Worm (Caenorhabditis elegans) whole organism, L4 larva: ENCODE results near the gene rpia-1.

Source experiments
- D1046.2 ChIP-seq: fragments of 200-800 bp; sonication (Bioruptor generic); IDR thresholded peaks from 2 replicates; pipeline ENCODE4 v1.3.6; 2022; ENCODE audit warnings: missing genetic modification characterization, missing compliant biosample characterization
- F37D6.2 ChIP-seq: sonication (generic microtip); optimal IDR thresholded peaks from 2 replicates; lab custom pipeline; 2016; ENCODE audit warnings: mild to moderate bottlenecking, missing genetic modification characterization, missing compliant biosample characterization
- F49E8.2 ChIP-seq: sonication (generic microtip); optimal IDR thresholded peaks from 2 replicates; lab custom pipeline; 2016; ENCODE audit warnings: missing compliant biosample characterization, mild to moderate bottlenecking, missing genetic modification characterization, borderline replicate concordance
- T26A8.4 ChIP-seq: fragments of 200-800 bp; sonication (Bioruptor generic); IDR thresholded peaks from 2 replicates; pipeline ENCODE4 v1.3.6; 2022; ENCODE audit warnings: missing genetic modification characterization, missing compliant biosample characterization
- Y48G9A.11 ChIP-seq: fragments of 200-800 bp; sonication (Bioruptor generic); IDR thresholded peaks from 2 replicates; pipeline ENCODE4 v1.3.6; 2022; ENCODE audit warnings: missing genetic modification reagents, missing genetic modification characterization, missing compliant biosample characterization
- ZK337.2 ChIP-seq: fragments of 200-800 bp; sonication (Bioruptor generic); IDR thresholded peaks from 2 replicates; pipeline ENCODE4 v1.3.6; 2022; ENCODE audit warnings: missing genetic modification reagents, missing genetic modification characterization, missing compliant biosample characterization
- ZK546.5 ChIP-seq, 2 experiments: sonication (generic microtip); optimal IDR thresholded peaks; 2 replicates each; lab custom pipeline; 2017; ENCODE audit warnings: missing biosample characterization in 2 of 2, missing genetic modification characterization in 2 of 2
- aly-2 ChIP-seq: sonication (generic microtip); optimal IDR thresholded peaks from 2 replicates; lab custom pipeline; 2018; ENCODE audit warnings: missing biosample characterization, missing genetic modification characterization
- arid-1 ChIP-seq: fragments of 200-800 bp; sonication (Bioruptor generic); conservative IDR thresholded peaks from 2 replicates; pipeline ENCODE4 v1.3.6; 2022; ENCODE audit warnings: missing genetic modification reagents, missing genetic modification characterization, missing compliant biosample characterization
- ceh-28 ChIP-seq: fragments of 150-350 bp; optimal IDR thresholded peaks from 2 replicates; lab custom pipeline; 2014; ENCODE audit warnings: missing biosample characterization, missing genetic modification reagents, missing genetic modification characterization
- ceh-32 ChIP-seq: sonication (generic microtip); optimal IDR thresholded peaks from 2 replicates; lab custom pipeline; 2016; ENCODE audit warnings: mild to moderate bottlenecking, missing genetic modification characterization, missing compliant biosample characterization; ENCODE audit not compliant: poor library complexity
- ceh-44 ChIP-seq: fragments of 200-800 bp; sonication (Bioruptor generic); IDR thresholded peaks from 2 replicates; pipeline ENCODE4 v1.3.6; 2022; ENCODE audit warnings: missing genetic modification reagents, missing genetic modification characterization, missing compliant biosample characterization
- ceh-62 ChIP-seq: sonication (generic microtip); optimal IDR thresholded peaks from 2 replicates; lab custom pipeline; 2017; ENCODE audit warnings: missing biosample characterization, missing genetic modification characterization
- ceh-82 ChIP-seq: sonication (generic microtip); optimal IDR thresholded peaks from 2 replicates; lab custom pipeline; 2017; ENCODE audit warnings: missing biosample characterization, missing genetic modification characterization
- dmd-6 ChIP-seq: fragments of 200-800 bp; sonication (Bioruptor generic); IDR thresholded peaks from 2 replicates; pipeline ENCODE4 v1.3.6; 2022; ENCODE audit warnings: missing genetic modification reagents, missing genetic modification characterization, missing compliant biosample characterization
- dpl-1 ChIP-seq: fragments of 150-350 bp; optimal IDR thresholded peaks from 2 replicates; lab custom pipeline; 2014; ENCODE audit warnings: missing biosample characterization, missing genetic modification reagents, missing genetic modification characterization
- duxl-1 ChIP-seq: sonication (generic microtip); optimal IDR thresholded peaks from 2 replicates; lab custom pipeline; 2016; ENCODE audit warnings: mild to moderate bottlenecking, missing genetic modification characterization, moderate library complexity, missing compliant biosample characterization; ENCODE audit not compliant: poor library complexity
- egl-27 ChIP-seq: sonication (generic microtip); optimal IDR thresholded peaks from 3 replicates; lab custom pipeline; 2017; ENCODE audit warnings: missing biosample characterization, missing genetic modification reagents, missing genetic modification characterization
- egl-43 ChIP-seq: fragments of 200-800 bp; sonication (Bioruptor generic); IDR thresholded peaks from 2 replicates; pipeline ENCODE4 v1.3.6; 2022; ENCODE audit warnings: missing genetic modification reagents, missing genetic modification characterization, missing compliant biosample characterization
- hlh-30 ChIP-seq: sonication (generic microtip); optimal IDR thresholded peaks from 2 replicates; lab custom pipeline; 2017; ENCODE audit warnings: antibody characterized with exemption, mild to moderate bottlenecking, missing genetic modification characterization, missing compliant biosample characterization; ENCODE audit not compliant: insufficient read depth
- hmg-1.1 ChIP-seq: fragments of 200-800 bp; sonication (Bioruptor generic); IDR thresholded peaks from 2 replicates; pipeline ENCODE4 v1.3.6; 2022; ENCODE audit warnings: missing genetic modification reagents, missing genetic modification characterization, missing compliant biosample characterization
- jun-1 ChIP-seq: fragments of 150-350 bp; optimal IDR thresholded peaks from 2 replicates; lab custom pipeline; 2014; ENCODE audit warnings: missing biosample characterization, missing genetic modification reagents, missing genetic modification characterization
- lin-13 ChIP-seq: fragments of 150-350 bp; optimal IDR thresholded peaks from 2 replicates; lab custom pipeline; 2014; ENCODE audit warnings: missing biosample characterization, missing genetic modification reagents, missing genetic modification characterization
- lin-15B ChIP-seq: fragments of 150-350 bp; sonication (generic microtip); optimal IDR thresholded peaks from 3 replicates; lab custom pipeline; 2014; ENCODE audit warnings: missing biosample characterization, missing genetic modification characterization
- lin-38 ChIP-seq: fragments of 200-800 bp; sonication (Bioruptor generic); IDR thresholded peaks from 2 replicates; pipeline ENCODE4 v1.3.6; 2022; ENCODE audit warnings: missing genetic modification reagents, missing genetic modification characterization, missing compliant biosample characterization
- lsy-2 ChIP-seq, 2 experiments: fragments of 150-350 bp in 1 of 2; sonication (generic microtip) in 1 of 2; optimal IDR thresholded peaks; 2 replicates each; lab custom pipeline; 2014 to 2017; ENCODE audit warnings: missing biosample characterization in 2 of 2, missing genetic modification characterization in 2 of 2
- madf-5 ChIP-seq, 2 experiments: fragments of 200-800 bp; sonication (Bioruptor generic); IDR thresholded peaks; 2 replicates each; pipeline ENCODE4 v1.3.6; 2022; ENCODE audit warnings: missing compliant biosample characterization in 2 of 2, missing genetic modification characterization in 2 of 2
- mdt-29 ChIP-seq: fragments of 200-800 bp; sonication (Bioruptor generic); IDR thresholded peaks from 2 replicates; pipeline ENCODE4 v1.3.6; 2022; ENCODE audit warnings: missing genetic modification reagents, missing genetic modification characterization, missing compliant biosample characterization
- mep-1 ChIP-seq: fragments of 150-350 bp; sonication (generic microtip); optimal IDR thresholded peaks from 3 replicates; lab custom pipeline; 2014; ENCODE audit warnings: missing biosample characterization, missing genetic modification characterization
- mxl-2 ChIP-seq: fragments of 200-800 bp; sonication (Bioruptor generic); conservative IDR thresholded peaks from 2 replicates; pipeline ENCODE4 v1.3.6; 2022; ENCODE audit warnings: missing genetic modification reagents, missing genetic modification characterization, missing compliant biosample characterization
- mxl-3 ChIP-seq: fragments of 200-800 bp; sonication (Bioruptor generic); optimal IDR thresholded peaks from 2 replicates; lab custom pipeline; 2018; ENCODE audit warnings: mild to moderate bottlenecking, missing genetic modification characterization, missing compliant biosample characterization
- nhr-10 ChIP-seq: fragments of 150-350 bp; optimal IDR thresholded peaks from 2 replicates; lab custom pipeline; 2014; ENCODE audit warnings: missing biosample characterization, missing genetic modification characterization
- nhr-11 ChIP-seq: fragments of 150-350 bp; optimal IDR thresholded peaks from 2 replicates; lab custom pipeline; 2014; ENCODE audit warnings: missing biosample characterization, missing genetic modification characterization
- pha-4 ChIP-seq, 2 experiments: fragments of 150-350 bp in 1 of 2; fragments of 200-800 bp in 1 of 2; sonication (Bioruptor generic) in 1 of 2; IDR thresholded peaks in 1 of 2; optimal IDR thresholded peaks in 1 of 2; 2 replicates each; pipeline versions ENCODE4 v1.3.6 to Lab custom; 2014 to 2022; ENCODE audit warnings: missing genetic modification characterization in 2 of 2, missing genetic modification reagents in 2 of 2, missing biosample characterization in 1 of 2, missing compliant biosample characterization in 1 of 2
- rbr-2 ChIP-seq: sonication (generic microtip); optimal IDR thresholded peaks from 2 replicates; lab custom pipeline; 2016; ENCODE audit warnings: missing genotype, missing genetic modification characterization, missing compliant biosample characterization
- saeg-2 ChIP-seq: fragments of 200-800 bp; sonication (Bioruptor generic); IDR thresholded peaks from 2 replicates; pipeline ENCODE4 v1.3.6; 2022; ENCODE audit warnings: missing genetic modification reagents, missing genetic modification characterization, missing compliant biosample characterization
- sdz-12 ChIP-seq: fragments of 200-800 bp; sonication (Bioruptor generic); optimal IDR thresholded peaks from 2 replicates; lab custom pipeline; 2018; ENCODE audit warnings: mild to moderate bottlenecking, missing genetic modification characterization, missing compliant biosample characterization
- skn-1 ChIP-seq: fragments of 150-350 bp; optimal IDR thresholded peaks from 2 replicates; lab custom pipeline; 2014; ENCODE audit warnings: missing biosample characterization, missing genetic modification characterization
- snpc-1.2 ChIP-seq: fragments of 200-800 bp; sonication (Bioruptor generic); IDR thresholded peaks from 2 replicates; pipeline ENCODE4 v1.3.6; 2022; ENCODE audit warnings: missing genetic modification reagents, missing genetic modification characterization, missing compliant biosample characterization
- snpc-4 ChIP-seq: fragments of 150-350 bp; optimal IDR thresholded peaks from 2 replicates; lab custom pipeline; 2014; ENCODE audit warnings: missing biosample characterization, missing genetic modification characterization
- spr-1 ChIP-seq: sonication (generic microtip); optimal IDR thresholded peaks from 2 replicates; lab custom pipeline; 2016; ENCODE audit warnings: mild to moderate bottlenecking, missing genetic modification characterization, missing compliant biosample characterization
- spr-3 ChIP-seq: fragments of 200-800 bp; sonication (Bioruptor generic); optimal IDR thresholded peaks from 2 replicates; lab custom pipeline; 2018; ENCODE audit warnings: mild to moderate bottlenecking, missing genetic modification characterization, missing compliant biosample characterization
- tag-97 ChIP-seq: fragments of 200-800 bp; sonication (Bioruptor generic); IDR thresholded peaks from 2 replicates; pipeline ENCODE4 v1.3.6; 2022; ENCODE audit warnings: missing genetic modification characterization, missing compliant biosample characterization
- tra-1 ChIP-seq: fragments of 200-800 bp; sonication (Bioruptor generic); IDR thresholded peaks from 2 replicates; pipeline ENCODE4 v1.3.6; 2022; ENCODE audit warnings: missing genetic modification reagents, missing genetic modification characterization, missing compliant biosample characterization
- unc-130 ChIP-seq: sonication (generic microtip); optimal IDR thresholded peaks from 2 replicates; lab custom pipeline; 2016; ENCODE audit warnings: missing genetic modification reagents, missing genetic modification characterization, missing compliant biosample characterization
- unc-62 ChIP-seq, 3 experiments: fragments of 150-350 bp in 1 of 3; sonication (generic microtip); optimal IDR thresholded peaks in 2 of 3; peaks in 1 of 3; 1 replicate in 1 of 3; 2 replicates in 2 of 3; lab custom pipeline; 2014 to 2017; ENCODE audit warnings: missing biosample characterization in 3 of 3, missing genetic modification characterization in 3 of 3, missing genetic modification reagents in 3 of 3, missing genotype in 1 of 3
- zfp-3 ChIP-seq: fragments of 200-800 bp; sonication (Bioruptor generic); conservative IDR thresholded peaks from 2 replicates; pipeline ENCODE4 v1.3.6; 2022; ENCODE audit warnings: missing genetic modification reagents, missing genetic modification characterization, missing compliant biosample characterization
- zip-11 ChIP-seq: fragments of 200-800 bp; sonication (Bioruptor generic); IDR thresholded peaks from 2 replicates; pipeline ENCODE4 v1.3.6; 2022; ENCODE audit warnings: missing genetic modification characterization, missing compliant biosample characterization
- ztf-11 ChIP-seq: fragments of 150-350 bp; optimal IDR thresholded peaks from 2 replicates; lab custom pipeline; 2014; ENCODE audit warnings: missing biosample characterization, missing genetic modification characterization
- ztf-7 ChIP-seq: fragments of 150-350 bp; optimal IDR thresholded peaks from 2 replicates; lab custom pipeline; 2014; ENCODE audit warnings: missing biosample characterization, missing genetic modification characterization

Gene rpia-1

DNA sequence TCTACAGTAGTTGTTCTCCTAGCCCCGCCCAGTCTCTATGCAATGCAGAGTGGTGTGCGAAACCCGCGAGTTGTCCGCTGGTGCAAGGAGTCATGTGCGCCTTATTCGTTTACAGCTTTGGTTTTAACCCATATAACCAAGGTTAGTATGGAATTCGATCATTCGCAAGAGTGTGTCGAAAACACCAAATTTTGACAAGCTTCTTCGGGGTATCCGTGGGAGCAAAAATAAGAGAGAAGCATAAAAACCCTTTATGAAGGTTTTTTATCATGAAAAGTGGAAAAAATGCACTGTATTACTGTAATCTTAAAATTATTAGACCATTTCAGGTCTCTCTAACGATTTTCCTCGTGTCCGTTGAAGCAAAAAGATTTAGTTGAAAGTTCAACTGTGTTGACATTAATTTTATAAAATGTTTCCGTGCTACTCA, 19.3 kb downstream of the rpia-1 start (continued):
- TF ChIP-seq mdt-29 (GFP tag; lab: Robert Waterston, UW) (peak; percentile 55), spr-1 (peak; percentile 47), snpc-4 (tag; lab: Kevin White, UChicago) (peak; percentile 81), T26A8.4 (GFP tag; lab: Robert Waterston, UW) (peak; percentile 91), dmd-6 (GFP tag; lab: Robert Waterston, UW) (no peak), pha-4 (GFP tag; IDR thresholded peaks at IDR 0.05; lab: Robert Waterston, UW) (no peak), pha-4 (tag; optimal IDR thresholded peaks at IDR 0.05; lab: Kevin White, UChicago) (no peak), lsy-2 (tag; optimal IDR thresholded peaks at IDR 0.05; lab: Kevin White, UChicago) (peak in 1 of 2 experiments; percentile 56), ZK337.2 (GFP tag; lab: Robert Waterston, UW) (no peak), unc-130 (GFP tag; lab: Kevin White, UChicago) (no peak), lin-38 (GFP tag; lab: Robert Waterston, UW) (peak; percentile 64), lin-13 (peak; percentile 39), duxl-1 (tag; lab: Kevin White, UChicago) (peak; percentile 33), D1046.2 (GFP tag; lab: Robert Waterston, UW) (no peak), spr-3 (no peak), snpc-1.2 (peak; percentile 71), dpl-1 (GFP tag; lab: Kevin White, UChicago) (no peak), egl-27 (no peak), mxl-2 (GFP tag; lab: Robert Waterston, UW) (no peak), ceh-32 (tag; lab: Kevin White, UChicago) (no peak), F49E8.2 (tag; lab: Kevin White, UChicago) (peak; percentile 68), nhr-11 (tag; lab: Kevin White, UChicago) (no peak), ceh-82 (tag; lab: Kevin White, UChicago) (no peak), hmg-1.1 (GFP tag; lab: Robert Waterston, UW) (no peak), nhr-10 (tag; lab: Kevin White, UChicago) (no peak), aly-2 (tag; lab: Kevin White, UChicago) (no peak), lin-15B (tag; lab: Kevin White, UChicago) (no peak), sdz-12 (GFP tag; lab: Kevin White, UChicago) (no peak), unc-62 (GFP tag; optimal IDR thresholded peaks at IDR 0.05 in 1 of 2; lab: Kevin White, UChicago) (peak in 1 of 2 experiments; percentile 28), unc-62 (tag; optimal IDR thresholded peaks at IDR 0.05; lab: Kevin White, UChicago) (no peak), egl-43 (GFP tag; lab: Robert Waterston, UW) (no peak), tag-97 (GFP tag; lab: Robert Waterston, UW) (no peak), tra-1 (GFP tag; lab: Robert Waterston, UW) (peak; percentile 39; the same call in 1 of the 2 replicates), skn-1 (no peak), jun-1 (tag; lab: Kevin White, UChicago) (no peak), ceh-62 (tag; lab: Kevin White, UChicago) (no peak), saeg-2 (no peak), arid-1 (GFP tag; lab: Robert Waterston, UW) (peak; percentile 62), madf-5 (GFP tag; IDR thresholded peaks at IDR 0.05; lab: Robert Waterston, UW) (no peak), rbr-2 (tag; lab: Kevin White, UChicago) (peak; percentile 28), ztf-11 (tag; lab: Kevin White, UChicago) (no peak), zip-11 (GFP tag; lab: Robert Waterston, UW) (no peak), zfp-3 (GFP tag; lab: Robert Waterston, UW) (no peak), ceh-44 (GFP tag; lab: Robert Waterston, UW) (peak; percentile 61; the same call in 1 of the 2 replicates), mxl-3 (GFP tag; lab: Kevin White, UChicago) (no peak), hlh-30 (tag; lab: Kevin White, UChicago) (peak; percentile 65), ZK546.5 (tag; optimal IDR thresholded peaks at IDR 0.05; lab: Kevin White, UChicago) (no peak), Y48G9A.11 (GFP tag; lab: Robert Waterston, UW) (peak; percentile 68; the same call in 1 of the 2 replicates), mep-1 (tag; lab: Kevin White, UChicago) (no peak), ztf-7 (tag; lab: Kevin White, UChicago) (no peak), F37D6.2 (tag; lab: Kevin White, UChicago) (no peak), ceh-28 (tag; lab: Kevin White, UChicago) (no peak)
